Worm (Caenorhabditis elegans): ENCODE results near the gene msp-50.
A peak's percentile ranks its signal among the peaks of the same experiment; 100 is the strongest.

Gene msp-50

DNA sequence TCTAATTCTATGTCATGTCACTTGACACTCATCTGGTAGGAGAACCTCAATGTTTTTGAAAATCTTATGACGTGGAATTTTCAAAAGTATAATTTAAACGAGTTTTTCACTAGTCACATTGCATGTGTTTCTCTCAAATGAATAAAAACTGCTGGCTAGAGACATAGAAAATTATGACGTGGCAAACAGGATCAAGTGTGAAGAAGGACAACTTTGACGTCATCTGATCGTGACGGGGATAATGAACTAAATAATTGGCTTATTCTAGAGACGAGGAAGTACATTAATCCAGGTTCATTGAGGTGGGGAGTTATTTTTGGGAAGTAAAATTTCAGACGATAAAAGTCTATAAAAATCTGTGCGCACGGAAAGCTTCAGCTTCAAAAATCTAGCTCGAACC is 16.4 kb upstream of the msp-50 start:
- TF ChIP-seq ceh-34 (tag; optimal IDR thresholded peaks at IDR 0.05) (no peak), fkh-6 (tag; optimal IDR thresholded peaks at IDR 0.05) (no peak), sox-4 (tag; optimal IDR thresholded peaks at IDR 0.05) (no peak), F13H6.1 (tag; optimal IDR thresholded peaks at IDR 0.05) (no peak), pag-3 (tag; optimal IDR thresholded peaks at IDR 0.05; ENCODE audit: borderline replicate concordance) (no peak), ref-2 (tag; optimal IDR thresholded peaks at IDR 0.05) (no peak), fax-1 (tag; optimal IDR thresholded peaks at IDR 0.05) (no peak), tbx-2 (tag; optimal IDR thresholded peaks at IDR 0.05) (no peak), ceh-30 (tag; optimal IDR thresholded peaks at IDR 0.05) (no peak), pha-2 (tag; optimal IDR thresholded peaks at IDR 0.05) (no peak), zip-5 (tag; optimal IDR thresholded peaks at IDR 0.05) (no peak), ama-1 (optimal IDR thresholded peaks at IDR 0.05) (no peak), nfya-1 (tag; optimal IDR thresholded peaks at IDR 0.05) (no peak), gmeb-2 (tag; optimal IDR thresholded peaks at IDR 0.05) (no peak), sox-2 (GFP tag; IDR thresholded peaks at IDR 0.05) (no peak), nhr-11 (tag; optimal IDR thresholded peaks at IDR 0.05) (no peak), tbx-7 (tag; optimal IDR thresholded peaks at IDR 0.05) (no peak)

DNA sequence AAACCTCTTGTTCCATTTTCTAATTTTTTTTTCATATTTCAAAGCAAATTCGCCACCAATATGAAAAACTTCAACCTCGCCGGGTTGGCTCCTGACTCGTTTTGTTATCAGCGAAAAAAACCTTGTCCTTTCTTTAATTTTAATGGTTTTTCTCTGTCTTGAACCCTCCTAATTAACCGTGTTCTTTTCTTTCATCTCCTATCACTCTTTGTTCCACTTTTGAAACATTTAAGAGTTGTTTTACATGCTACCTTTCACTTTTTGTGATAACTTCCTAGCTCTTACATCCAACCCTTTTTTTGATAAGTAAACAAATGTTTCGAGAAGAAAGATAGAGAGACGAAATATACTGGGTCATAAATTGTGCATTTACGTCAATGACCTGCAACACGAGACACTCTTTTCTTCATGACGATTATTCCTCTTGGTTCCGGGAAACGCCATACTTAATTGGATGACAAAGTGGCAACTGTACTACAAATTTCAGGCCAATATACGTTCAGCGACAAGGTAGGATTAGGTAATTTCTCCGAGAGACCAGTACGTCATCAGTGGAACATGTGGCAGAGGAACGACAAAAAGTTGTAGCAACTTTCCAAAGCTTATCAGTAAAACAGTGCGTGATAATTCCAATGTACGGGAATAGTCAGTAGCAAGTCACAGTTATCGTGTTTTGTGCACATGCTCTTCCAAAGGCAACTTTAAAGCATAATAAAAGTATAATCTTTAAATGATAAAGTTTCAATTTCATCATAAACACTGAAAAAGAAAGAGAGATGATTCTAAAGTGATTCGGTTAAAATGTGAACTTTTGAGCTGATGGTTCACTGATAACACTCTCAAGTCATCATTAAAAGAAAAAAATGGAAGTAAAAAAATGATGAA is 14.7 kb upstream of the msp-50 start:
- TF ChIP-seq elt-2 (tag; optimal IDR thresholded peaks at IDR 0.05) (peak; percentile 83), sox-4 (tag; optimal IDR thresholded peaks at IDR 0.05) (no peak)

- TF ChIP-seq elt-2 (tag; optimal IDR thresholded peaks at IDR 0.05) (peak; percentile 88), pha-4 (tag; optimal IDR thresholded peaks at IDR 0.05) (no peak), nfya-1 (tag; optimal IDR thresholded peaks at IDR 0.05) (no peak), zip-5 (tag; optimal IDR thresholded peaks at IDR 0.05) (no peak)
Measured at ce11 chrII:5185955-5186539, 13.6 kb upstream of the msp-50 start.

- TF ChIP-seq fkh-10 (GFP tag; optimal IDR thresholded peaks at IDR 0.05): no peak
Measured at ce11 chrII:5186870-5187269, 12.7 kb upstream of the msp-50 start.

DNA sequence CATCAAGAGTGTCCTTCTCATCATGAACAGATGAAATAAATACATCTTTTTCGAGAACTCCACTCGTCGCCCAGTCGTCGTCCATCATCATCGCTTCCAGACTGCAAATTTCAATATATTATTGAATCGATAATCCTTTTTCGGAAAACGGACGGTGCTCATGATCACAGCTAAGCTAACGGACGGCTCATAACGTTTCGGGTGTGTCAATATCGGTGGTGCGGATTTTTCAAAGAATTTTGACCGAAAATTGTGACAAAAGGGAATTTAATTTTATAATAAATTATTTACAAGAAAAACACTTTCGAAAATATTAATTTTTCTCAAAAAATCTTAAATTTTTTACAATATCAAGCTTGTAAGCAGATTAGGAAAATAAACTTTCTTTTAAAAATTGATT is 12.1 kb upstream of the msp-50 start, which contains the start of gene crh-2:
Gene crh-2 (minus strand): TSS at position 101 of the 400 bp plus-strand sequence.
- no peak for TF ChIP-seq ceh-14 (tag; optimal IDR thresholded peaks at IDR 0.05)
- TF ChIP-seq zip-5 (tag; optimal IDR thresholded peaks at IDR 0.05): no peak
- no peak for TF ChIP-seq unc-3 (GFP tag; conservative IDR thresholded peaks at IDR 0.05)
- TF ChIP-seq unc-3 (tag; optimal IDR thresholded peaks at IDR 0.05): no peak
- TF ChIP-seq F13H6.1 (tag; optimal IDR thresholded peaks at IDR 0.05): no peak
- no peak for TF ChIP-seq sox-4 (tag; optimal IDR thresholded peaks at IDR 0.05)
- no peak for TF ChIP-seq K09A11.1 (tag; optimal IDR thresholded peaks at IDR 0.05; ENCODE audit: insufficient read depth)
- no peak for TF ChIP-seq hlh-30 (tag; optimal IDR thresholded peaks at IDR 0.05; ENCODE audit: insufficient read depth)
- no peak for TF ChIP-seq ceh-18 (tag; optimal IDR thresholded peaks at IDR 0.05)
- TF ChIP-seq C38D4.7 (GFP tag; optimal IDR thresholded peaks at IDR 0.05): no peak
- no peak for TF ChIP-seq tbx-2 (tag; optimal IDR thresholded peaks at IDR 0.05)
- TF ChIP-seq pqm-1 (tag; optimal IDR thresholded peaks at IDR 0.05): no peak
- no peak for TF ChIP-seq tbx-7 (tag; optimal IDR thresholded peaks at IDR 0.05)
- TF ChIP-seq ceh-19 (GFP tag; optimal IDR thresholded peaks at IDR 0.05): no peak
- TF ChIP-seq Y22D7AL.16 (tag; optimal IDR thresholded peaks at IDR 0.05): no peak

DNA sequence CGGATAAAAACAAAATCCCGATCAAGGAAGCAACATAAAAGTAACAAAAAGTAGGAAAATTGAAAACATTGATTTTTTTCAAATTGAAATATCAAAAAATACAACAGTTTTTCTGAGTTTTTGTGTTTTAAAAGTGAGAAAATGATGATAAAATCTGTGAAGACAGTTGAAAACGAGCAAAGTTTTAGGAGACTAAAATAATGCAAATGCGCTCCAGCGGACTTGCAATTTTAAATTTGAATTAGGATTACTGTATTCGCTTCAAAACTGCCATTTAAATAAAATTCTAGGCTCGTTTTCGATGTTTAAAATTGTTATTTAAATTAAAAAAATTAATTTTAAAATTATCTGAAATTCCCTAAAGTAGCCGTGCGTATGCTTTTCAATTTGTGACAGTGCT is 11.7 kb upstream of the msp-50 start:
- TF ChIP-seq pqm-1 (tag; optimal IDR thresholded peaks at IDR 0.05) (no peak), tbx-7 (tag; optimal IDR thresholded peaks at IDR 0.05) (no peak), ama-1 (optimal IDR thresholded peaks at IDR 0.05) (no peak), unc-55 (GFP tag; optimal IDR thresholded peaks at IDR 0.05) (no peak), madf-2 (tag; optimal IDR thresholded peaks at IDR 0.05) (no peak), odd-2 (tag; optimal IDR thresholded peaks at IDR 0.05) (no peak), ceh-30 (tag; optimal IDR thresholded peaks at IDR 0.05) (no peak), elt-4 (tag; optimal IDR thresholded peaks at IDR 0.05) (no peak), C08G9.2 (tag; optimal IDR thresholded peaks at IDR 0.05) (no peak), elt-2 (tag; optimal IDR thresholded peaks at IDR 0.05) (no peak), zip-5 (tag; optimal IDR thresholded peaks at IDR 0.05) (no peak), pha-2 (tag; optimal IDR thresholded peaks at IDR 0.05) (no peak), ttx-3 (tag; optimal IDR thresholded peaks at IDR 0.05) (no peak), ceh-34 (tag; optimal IDR thresholded peaks at IDR 0.05) (no peak), hlh-6 (tag; optimal IDR thresholded peaks at IDR 0.05) (no peak), T23F11.4 (GFP tag; optimal IDR thresholded peaks at IDR 0.05) (no peak)
